Worm (Caenorhabditis elegans): ENCODE data around the gene ZK697.14.

DNA sequence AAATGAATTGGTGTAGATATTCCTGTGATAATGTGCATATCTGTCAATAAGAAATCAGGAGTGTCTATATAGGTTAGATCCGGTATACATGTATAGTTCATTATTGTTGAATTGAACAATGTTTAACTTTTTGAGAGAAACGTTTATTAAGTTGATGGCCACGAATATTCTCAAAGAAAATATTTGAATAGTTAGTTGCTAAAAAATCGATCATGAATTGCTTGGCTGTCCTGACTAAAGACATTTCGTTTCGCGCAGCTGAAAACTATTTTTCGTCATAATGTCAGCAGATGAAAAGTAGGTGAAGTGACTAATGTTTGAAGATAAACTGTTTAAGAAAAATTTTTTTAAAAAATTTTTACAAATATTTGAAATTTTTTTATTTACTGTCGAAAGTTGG lies 4.0 kb downstream of the ZK697.14 start, which contains the start of gene srh-199:
- TF ChIP-seq aly-1 (tag; optimal IDR thresholded peaks at IDR 0.05) (no peak), sea-1 (GFP tag; conservative IDR thresholded peaks at IDR 0.05) (no peak), ama-1 (optimal IDR thresholded peaks at IDR 0.05) (no peak), ceh-36 (tag; optimal IDR thresholded peaks at IDR 0.05) (no peak), ceh-13 (GFP tag; optimal IDR thresholded peaks at IDR 0.05) (no peak), flt-1 (GFP tag; IDR thresholded peaks at IDR 0.05) (no peak), tbx-11 (GFP tag; IDR thresholded peaks at IDR 0.05) (no peak), B0310.2 (tag; optimal IDR thresholded peaks at IDR 0.05) (no peak), hmg-4 (GFP tag; optimal IDR thresholded peaks at IDR 0.05) (no peak), hmbx-1 (tag; optimal IDR thresholded peaks at IDR 0.05) (no peak), tra-4 (tag; optimal IDR thresholded peaks at IDR 0.05) (no peak)

All from whole organism, early embryonic.